In the genomic region with DNA sequence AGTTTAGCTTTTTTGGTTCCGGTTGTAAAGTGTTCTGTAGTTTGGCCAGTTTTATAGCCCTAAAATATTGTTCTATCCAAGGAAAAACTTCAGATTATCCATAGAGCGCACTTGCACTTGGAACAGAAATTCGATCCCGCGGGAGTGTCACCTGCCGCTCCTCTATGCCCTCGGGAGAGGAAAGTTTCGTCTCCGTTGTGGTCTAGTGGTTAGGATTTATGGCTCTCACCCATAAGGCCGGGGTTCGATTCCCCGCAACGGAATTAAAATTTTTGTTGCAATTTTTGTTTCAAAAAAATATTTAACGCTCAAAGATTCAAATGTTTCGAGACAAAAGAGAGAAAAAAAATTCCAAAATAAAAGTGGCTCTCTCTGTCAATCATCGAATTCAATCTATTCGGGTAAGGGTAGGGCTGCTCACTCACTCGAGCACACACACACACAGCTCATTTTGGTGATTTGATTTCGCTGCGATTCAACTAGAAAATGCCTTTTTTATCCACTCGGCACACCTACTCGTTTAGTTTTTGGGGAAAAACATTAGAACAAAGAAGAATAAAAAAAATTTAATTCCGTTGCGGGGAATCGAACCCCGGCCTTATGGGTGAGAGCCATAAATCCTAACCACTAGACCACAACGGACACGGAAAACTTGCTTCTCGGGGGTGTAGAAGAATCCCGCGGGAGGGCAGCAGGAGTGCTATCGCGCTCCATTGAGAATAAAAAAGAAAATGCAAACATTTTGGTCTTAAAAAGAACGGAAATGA, we compare ENCODE assay signal across 2 worm cellular contexts.
TF ChIP-seq lines count a peak whose summit lies in the region.

No protein-coding gene starts in this region.

TF ChIP-seq in whole organism, L1 larva, 84 proteins besides CTCF, POLR2A, EP300 and RAD21 (continued from another document and continues in another):
- TF ChIP-seq nhr-76 (tag; optimal IDR thresholded peaks at IDR 0.05; lab: Kevin White, UChicago) (no peak), F16B12.6 (tag; optimal IDR thresholded peaks at IDR 0.05; lab: Kevin White, UChicago) (no peak), egl-27 (tag; optimal IDR thresholded peaks at IDR 0.05; lab: Kevin White, UChicago) (no peak), grh-1 (GFP tag; IDR thresholded peaks at IDR 0.05; lab: Robert Waterston, UW) (no peak), egl-13 (tag; optimal IDR thresholded peaks at IDR 0.05; lab: Kevin White, UChicago) (no peak), unc-86 (tag; optimal IDR thresholded peaks at IDR 0.05; lab: Kevin White, UChicago) (no peak), lin-15B (tag; optimal IDR thresholded peaks at IDR 0.05; lab: Kevin White, UChicago) (peak; percentile 5), tlp-1 (tag; optimal IDR thresholded peaks at IDR 0.05; lab: Kevin White, UChicago) (no peak), mab-9 (GFP tag; IDR thresholded peaks at IDR 0.05; lab: Robert Waterston, UW) (no peak), nhr-11 (tag; optimal IDR thresholded peaks at IDR 0.05; lab: Kevin White, UChicago) (no peak), fkh-8 (tag; optimal IDR thresholded peaks at IDR 0.05; lab: Kevin White, UChicago) (no peak), efl-3 (GFP tag; optimal IDR thresholded peaks at IDR 0.05; lab: Kevin White, UChicago) (no peak), C16A3.4 (tag; optimal IDR thresholded peaks at IDR 0.05; lab: Kevin White, UChicago) (peak; percentile 23), sox-4 (tag; optimal IDR thresholded peaks at IDR 0.05; lab: Kevin White, UChicago) (no peak), unc-62 (GFP tag; optimal IDR thresholded peaks at IDR 0.05; lab: Kevin White, UChicago) (no peak), fkh-4 (tag; optimal IDR thresholded peaks at IDR 0.05; lab: Kevin White, UChicago; ENCODE audit: borderline replicate concordance) (no peak), C34B4.2 (tag; optimal IDR thresholded peaks at IDR 0.05; lab: Kevin White, UChicago) (no peak), nhr-90 (tag; optimal IDR thresholded peaks at IDR 0.05; lab: Kevin White, UChicago; ENCODE audit: poor library complexity) (peak; percentile 49), mdl-1 (tag; optimal IDR thresholded peaks at IDR 0.05; lab: Kevin White, UChicago) (no peak), sptf-1 (tag; optimal IDR thresholded peaks at IDR 0.05; lab: Kevin White, UChicago) (no peak), nhr-237 (tag; optimal IDR thresholded peaks at IDR 0.05; lab: Kevin White, UChicago) (no peak), sup-37 (GFP tag; optimal IDR thresholded peaks at IDR 0.05; lab: Kevin White, UChicago) (no peak), efl-1 (optimal IDR thresholded peaks at IDR 0.05; lab: Kevin White, UChicago) (peak; percentile 2 to 39), efl-1 (GFP tag; optimal IDR thresholded peaks at IDR 0.05 in 1 of 2; lab: Kevin White, UChicago) (peak; percentile 8 to 95), xbp-1 (tag; optimal IDR thresholded peaks at IDR 0.05; lab: Kevin White, UChicago) (peak; percentile 25), snu-23 (GFP tag; optimal IDR thresholded peaks at IDR 0.05; lab: Kevin White, UChicago) (peak; percentile 54), dpl-1 (GFP tag; optimal IDR thresholded peaks at IDR 0.05; lab: Kevin White, UChicago) (peak in 2 of 3 experiments; percentile 43 to 53), swsn-7 (tag; optimal IDR thresholded peaks at IDR 0.05; lab: Kevin White, UChicago) (peak; percentile 3), ztf-11 (tag; optimal IDR thresholded peaks at IDR 0.05; lab: Kevin White, UChicago) (no peak), lir-3 (tag; optimal IDR thresholded peaks at IDR 0.05; lab: Kevin White, UChicago; ENCODE audit: poor library complexity) (no peak), nhr-28 (tag; optimal IDR thresholded peaks at IDR 0.05; lab: Kevin White, UChicago) (no peak), ceh-90 (tag; optimal IDR thresholded peaks at IDR 0.05; lab: Kevin White, UChicago) (no peak), ceh-63 (GFP tag; optimal IDR thresholded peaks at IDR 0.05; lab: Kevin White, UChicago) (peak; percentile 40), rnt-1 (tag; optimal IDR thresholded peaks at IDR 0.05; lab: Kevin White, UChicago) (peak; percentile 83), aly-2 (tag; optimal IDR thresholded peaks at IDR 0.05; lab: Kevin White, UChicago) (no peak), irx-1 (tag; optimal IDR thresholded peaks at IDR 0.05; lab: Kevin White, UChicago) (no peak), lin-14 (GFP tag; optimal IDR thresholded peaks at IDR 0.05; lab: Kevin White, UChicago) (peak; percentile 25), pqm-1 (tag; optimal IDR thresholded peaks at IDR 0.05; lab: Kevin White, UChicago) (no peak), fkh-10 (GFP tag; optimal IDR thresholded peaks at IDR 0.05; lab: Kevin White, UChicago) (no peak), elt-3 (tag; optimal IDR thresholded peaks at IDR 0.05; lab: Kevin White, UChicago) (no peak), pax-3 (tag; optimal IDR thresholded peaks at IDR 0.05; lab: Kevin White, UChicago) (no peak), nhr-12 (tag; optimal IDR thresholded peaks at IDR 0.05; lab: Kevin White, UChicago) (no peak), hlh-4 (tag; optimal IDR thresholded peaks at IDR 0.05; lab: Kevin White, UChicago) (no peak), ceh-82 (tag; optimal IDR thresholded peaks at IDR 0.05; lab: Kevin White, UChicago) (peak in 1 of 3 experiments; percentile 19), lin-39 (tag; optimal IDR thresholded peaks at IDR 0.05; lab: Kevin White, UChicago) (no peak), lin-35 (GFP tag; optimal IDR thresholded peaks at IDR 0.05; lab: Kevin White, UChicago) (peak; percentile 30 to 57), blmp-1 (tag; optimal IDR thresholded peaks at IDR 0.05; lab: Kevin White, UChicago) (no peak), jun-1 (tag; optimal IDR thresholded peaks at IDR 0.05; lab: Kevin White, UChicago) (no peak), lsy-2 (tag; optimal IDR thresholded peaks at IDR 0.05; lab: Kevin White, UChicago) (peak; percentile 33 to 44), vab-15 (tag; optimal IDR thresholded peaks at IDR 0.05; lab: Kevin White, UChicago) (no peak), nhr-85 (tag; lab: Kevin White, UChicago) (peak; percentile 63), C04F5.9 (tag; optimal IDR thresholded peaks at IDR 0.05; lab: Kevin White, UChicago) (no peak), nhr-47 (tag; optimal IDR thresholded peaks at IDR 0.05; lab: Kevin White, UChicago) (peak; percentile 26), Y116A8C.19 (tag; optimal IDR thresholded peaks at IDR 0.05; lab: Kevin White, UChicago; ENCODE audit: borderline replicate concordance) (no peak), unc-130 (tag; optimal IDR thresholded peaks at IDR 0.05; lab: Kevin White, UChicago) (no peak), zag-1 (tag; optimal IDR thresholded peaks at IDR 0.05; lab: Kevin White, UChicago) (no peak), zip-4 (GFP tag; optimal IDR thresholded peaks at IDR 0.05; lab: Kevin White, UChicago) (no peak), nhr-20 (tag; optimal IDR thresholded peaks at IDR 0.05; lab: Kevin White, UChicago) (peak; percentile 40), hpl-2 (GFP tag; optimal IDR thresholded peaks at IDR 0.05; lab: Kevin White, UChicago) (no peak), lin-13 (GFP tag; optimal IDR thresholded peaks at IDR 0.05; lab: Kevin White, UChicago) (peak; percentile 20), nhr-71 (tag; optimal IDR thresholded peaks at IDR 0.05; lab: Kevin White, UChicago) (peak; percentile 52), nhr-77 (tag; optimal IDR thresholded peaks at IDR 0.05; lab: Kevin White, UChicago) (peak; percentile 2), unc-98 (GFP tag; IDR thresholded peaks at IDR 0.05; lab: Robert Waterston, UW) (no peak)

TF ChIP-seq in whole organism, young adult, 124 proteins besides CTCF, POLR2A, EP300 and RAD21 (continued from another document):
- peak; percentile 57 for TF ChIP-seq lin-54 (GFP tag; optimal IDR thresholded peaks at IDR 0.05; lab: Kevin White, UChicago)
- peak; percentile 13 for TF ChIP-seq madf-10 (tag; optimal IDR thresholded peaks at IDR 0.05; lab: Kevin White, UChicago)
- no peak for TF ChIP-seq Y67H2A.10 (GFP tag; conservative IDR thresholded peaks at IDR 0.05; lab: Robert Waterston, UW)
- peak; percentile 23; the same call in 1 of the 2 replicates for TF ChIP-seq ceh-91 (GFP tag; IDR thresholded peaks at IDR 0.05; lab: Robert Waterston, UW)
- TF ChIP-seq let-607 (tag; optimal IDR thresholded peaks at IDR 0.05; lab: Kevin White, UChicago), result no peak
- peak; percentile 81 for TF ChIP-seq D2030.7 (GFP tag; IDR thresholded peaks at IDR 0.05; lab: Robert Waterston, UW)
- peak; percentile 70 for TF ChIP-seq madf-6 (GFP tag; IDR thresholded peaks at IDR 0.05; lab: Robert Waterston, UW)
- peak; percentile 70 for TF ChIP-seq lin-26 (GFP tag; IDR thresholded peaks at IDR 0.05; lab: Robert Waterston, UW)
- no peak for TF ChIP-seq sea-2 (GFP tag; IDR thresholded peaks at IDR 0.05; lab: Robert Waterston, UW)
- TF ChIP-seq ceh-27 (GFP tag; optimal IDR thresholded peaks at IDR 0.05; lab: Kevin White, UChicago), result peak; percentile 28
- TF ChIP-seq tbp1 (GFP tag; optimal IDR thresholded peaks at IDR 0.05; lab: Kevin White, UChicago), result peak; percentile 97
- no peak for TF ChIP-seq gei-17 (GFP tag; optimal IDR thresholded peaks at IDR 0.05; lab: Kevin White, UChicago)
- no peak for TF ChIP-seq sdz-38 (tag; optimal IDR thresholded peaks at IDR 0.05; lab: Kevin White, UChicago)
- peak; percentile 63 for TF ChIP-seq him-1 (tag; optimal IDR thresholded peaks at IDR 0.05; lab: Kevin White, UChicago)
- peak; percentile 9; the same call in 1 of the 2 replicates for TF ChIP-seq B0336.3 (GFP tag; IDR thresholded peaks at IDR 0.05; lab: Robert Waterston, UW)
- TF ChIP-seq hmg-20 (GFP tag; IDR thresholded peaks at IDR 0.05; lab: Robert Waterston, UW), result peak; percentile 72; the same call in 1 of the 2 replicates
- TF ChIP-seq xnd-1 (tag; optimal IDR thresholded peaks at IDR 0.05; lab: Kevin White, UChicago), result no peak
- peak; percentile 60; the same call in 1 of the 2 replicates for TF ChIP-seq egl-44 (GFP tag; IDR thresholded peaks at IDR 0.05; lab: Robert Waterston, UW)
- TF ChIP-seq nhr-27 (tag; optimal IDR thresholded peaks at IDR 0.05; lab: Kevin White, UChicago), result no peak
- TF ChIP-seq nhr-80 (tag; optimal IDR thresholded peaks at IDR 0.05; lab: Kevin White, UChicago), result no peak
- 0 out of 2 replicates have a peak, but pooled peaks have one; percentile 31 for TF ChIP-seq cebp-2 (GFP tag; IDR thresholded peaks at IDR 0.05; lab: Robert Waterston, UW)
- TF ChIP-seq snpc-1.3 (tag; optimal IDR thresholded peaks at IDR 0.05; lab: Kevin White, UChicago; ENCODE audit: insufficient read depth), result peak; percentile 61
- peak; percentile 75 for TF ChIP-seq F23B12.7 (tag; optimal IDR thresholded peaks at IDR 0.05; lab: Kevin White, UChicago; ENCODE audit: insufficient read depth)
- TF ChIP-seq hmg-1.2 (GFP tag; IDR thresholded peaks at IDR 0.05; lab: Robert Waterston, UW), result peak; percentile 72
- peak; percentile 37 for TF ChIP-seq nhr-90 (tag; optimal IDR thresholded peaks at IDR 0.05; lab: Kevin White, UChicago)
- peak; percentile 97 for TF ChIP-seq mcd-1 (GFP tag; IDR thresholded peaks at IDR 0.05; lab: Robert Waterston, UW)
- TF ChIP-seq C17E4.6 (GFP tag; IDR thresholded peaks at IDR 0.05; lab: Robert Waterston, UW), result peak; percentile 39
- TF ChIP-seq pha-4 (tag; optimal IDR thresholded peaks at IDR 0.05; lab: Kevin White, UChicago), result no peak
- peak in 1 of 3 experiments; percentile 7 for TF ChIP-seq lin-35 (GFP tag; optimal IDR thresholded peaks at IDR 0.05; lab: Kevin White, UChicago)
- TF ChIP-seq ztf-3 (GFP tag; optimal IDR thresholded peaks at IDR 0.05; lab: Kevin White, UChicago), result no peak
- TF ChIP-seq T07F8.4 (tag; optimal IDR thresholded peaks at IDR 0.05; lab: Kevin White, UChicago), result no peak
- no peak for TF ChIP-seq ets-4 (GFP tag; optimal IDR thresholded peaks at IDR 0.05; lab: Kevin White, UChicago)
- peak; percentile 45 for TF ChIP-seq F33H1.4 (GFP tag; IDR thresholded peaks at IDR 0.05; lab: Robert Waterston, UW)
- TF ChIP-seq ceh-79 (tag; optimal IDR thresholded peaks at IDR 0.05; lab: Kevin White, UChicago), result no peak
- no peak for TF ChIP-seq akir-1 (GFP tag; optimal IDR thresholded peaks at IDR 0.05; lab: Kevin White, UChicago)
- peak; percentile 68 for TF ChIP-seq die-1 (tag; optimal IDR thresholded peaks at IDR 0.05; lab: Kevin White, UChicago)
- TF ChIP-seq unc-130 (GFP tag; optimal IDR thresholded peaks at IDR 0.05; lab: Kevin White, UChicago), result no peak
- TF ChIP-seq hlh-12 (tag; optimal IDR thresholded peaks at IDR 0.05; lab: Kevin White, UChicago), result no peak
- TF ChIP-seq B0261.1 (tag; optimal IDR thresholded peaks at IDR 0.05; lab: Kevin White, UChicago), result peak; percentile 82
- no peak for TF ChIP-seq snpc-4 (GFP tag; optimal IDR thresholded peaks at IDR 0.05; lab: Kevin White, UChicago)
- peak in 2 of 4 experiments; percentile 15 to 16 for TF ChIP-seq snpc-4 (tag; optimal IDR thresholded peaks at IDR 0.05; lab: Kevin White, UChicago)
- peak; percentile 23 for TF ChIP-seq snpc-1.1 (tag; optimal IDR thresholded peaks at IDR 0.05; lab: Kevin White, UChicago; ENCODE audit: insufficient read depth)
- peak; percentile 52; the same call in 1 of the 2 replicates for TF ChIP-seq dox-1 (GFP tag; IDR thresholded peaks at IDR 0.05; lab: Robert Waterston, UW)
- TF ChIP-seq pbrm-1 (GFP tag; IDR thresholded peaks at IDR 0.05; lab: Robert Waterston, UW), result peak; percentile 54; the same call in 1 of the 2 replicates
- TF ChIP-seq ztf-25 (GFP tag; IDR thresholded peaks at IDR 0.05; lab: Robert Waterston, UW), result peak; percentile 69; the same call in 1 of the 2 replicates
